Worm (Caenorhabditis elegans): ENCODE data around the gene ZK105.13.

DNA sequence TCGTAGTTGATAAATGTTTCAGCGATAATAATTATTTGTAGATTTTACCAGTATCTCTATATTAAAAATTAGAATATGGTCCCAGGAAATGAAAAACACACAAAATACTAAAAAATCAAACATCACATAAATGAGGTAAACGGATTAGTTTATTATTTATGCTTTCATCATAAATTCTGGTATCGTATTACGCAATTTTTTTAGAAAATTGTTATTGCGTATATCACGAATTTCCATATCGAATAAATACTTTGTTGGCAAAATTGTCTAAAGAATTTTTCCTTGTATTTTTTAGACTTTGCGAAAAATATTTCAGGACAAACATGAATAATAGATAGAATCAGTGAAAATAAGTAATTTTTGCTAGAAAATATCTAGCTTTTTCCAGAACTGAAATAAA is 13.2 kb upstream of the ZK105.13 start:
- no peak for TF ChIP-seq W03F9.2 (tag; optimal IDR thresholded peaks at IDR 0.05)
- no peak for TF ChIP-seq him-1 (tag; optimal IDR thresholded peaks at IDR 0.05)
